Fruit fly (Drosophila melanogaster) whole organism, embryonic: ENCODE measurements around the gene CG31157.

Experiments
- Atf3 ChIP-seq: fragments of 200-800 bp; sonication (Bioruptor generic); optimal IDR thresholded peaks from 3 replicates; lab custom pipeline; 2016; ENCODE audit warnings: missing biosample characterization, missing genetic modification characterization
- CG10366 ChIP-seq: fragments of 200-800 bp; sonication (Bioruptor generic); IDR thresholded peaks from 2 replicates; pipeline ENCODE4 v1.3.6; 2022; ENCODE audit warnings: missing biosample characterization, missing genetic modification characterization
- CG10462 ChIP-seq: fragments of 200-800 bp; sonication (Bioruptor generic); optimal IDR thresholded peaks from 2 replicates; lab custom pipeline; 2016; ENCODE audit warnings: missing biosample characterization, missing genetic modification characterization
- CG10565 ChIP-seq: fragments of 200-800 bp; sonication (Bioruptor generic); optimal IDR thresholded peaks from 3 replicates; lab custom pipeline; 2016; ENCODE audit warnings: missing biosample characterization, mild to moderate bottlenecking, missing genetic modification characterization
- CG10654 ChIP-seq: fragments of 200-800 bp; sonication (Bioruptor generic); optimal IDR thresholded peaks from 2 replicates; lab custom pipeline; 2016; ENCODE audit warnings: missing biosample characterization, missing genetic modification characterization
- CG10979 ChIP-seq: fragments of 200-800 bp; sonication (Bioruptor generic); optimal IDR thresholded peaks from 2 replicates; lab custom pipeline; 2018; ENCODE audit warnings: missing biosample characterization, mild to moderate bottlenecking, missing genetic modification characterization, moderate library complexity
- CG11560 ChIP-seq: fragments of 200-800 bp; sonication (Bioruptor generic); IDR thresholded peaks from 3 replicates; pipeline ENCODE4 v1.3.6; 2022; ENCODE audit warnings: missing biosample characterization, missing genetic modification characterization
- CG12104 ChIP-seq: fragments of 200-800 bp; sonication (Bioruptor generic); optimal IDR thresholded peaks from 3 replicates; lab custom pipeline; 2016; ENCODE audit warnings: missing biosample characterization, missing genetic modification characterization
- CG14710 ChIP-seq: fragments of 200-800 bp; sonication (Bioruptor generic); optimal IDR thresholded peaks from 3 replicates; lab custom pipeline; 2019; ENCODE audit warnings: missing biosample characterization, mild to moderate bottlenecking, missing genetic modification characterization, moderate library complexity
- CG15269 ChIP-seq: fragments of 200-800 bp; sonication (Bioruptor generic); optimal IDR thresholded peaks from 2 replicates; lab custom pipeline; 2018; ENCODE audit warnings: missing biosample characterization, mild to moderate bottlenecking, missing genetic modification characterization, moderate library complexity
- CG15514 ChIP-seq: fragments of 200-800 bp; sonication (Bioruptor generic); optimal IDR thresholded peaks from 3 replicates; lab custom pipeline; 2017; ENCODE audit warnings: missing biosample characterization, missing genetic modification characterization, mild to moderate bottlenecking, moderate library complexity, missing genetic modification reagents
- CG17568 ChIP-seq: fragments of 200-800 bp; sonication (Bioruptor generic); optimal IDR thresholded peaks from 2 replicates; lab custom pipeline; 2018; ENCODE audit warnings: missing biosample characterization, mild to moderate bottlenecking, missing genetic modification characterization, moderate library complexity
- CG2129 ChIP-seq: fragments of 200-800 bp; sonication (Bioruptor generic); IDR thresholded peaks from 2 replicates; pipeline ENCODE4 v1.3.6; 2022; ENCODE audit warnings: missing biosample characterization, missing genetic modification characterization; ENCODE audit not compliant: partially characterized antibody
- CG2199 ChIP-seq: fragments of 200-800 bp; sonication (Bioruptor generic); IDR thresholded peaks from 3 replicates; pipeline ENCODE4 v1.3.6; 2022; ENCODE audit warnings: missing biosample characterization, missing genetic modification characterization
- CG3065 ChIP-seq: fragments of 200-800 bp; sonication (Bioruptor generic); optimal IDR thresholded peaks from 2 replicates; lab custom pipeline; 2016; ENCODE audit warnings: missing biosample characterization, missing genetic modification characterization
- CG3281 ChIP-seq: fragments of 200-800 bp; sonication (Bioruptor generic); optimal IDR thresholded peaks from 3 replicates; lab custom pipeline; 2017; ENCODE audit warnings: missing biosample characterization, mild to moderate bottlenecking, missing genetic modification characterization
- CG33557 ChIP-seq: fragments of 200-800 bp; sonication (Bioruptor generic); optimal IDR thresholded peaks from 2 replicates; lab custom pipeline; 2019; ENCODE audit warnings: missing biosample characterization, mild to moderate bottlenecking, missing genetic modification characterization, moderate library complexity
- CG42726 ChIP-seq: fragments of 200-800 bp; sonication (Bioruptor generic); IDR thresholded peaks from 2 replicates; pipeline ENCODE4 v1.3.6; 2022; ENCODE audit warnings: missing biosample characterization, missing genetic modification characterization; ENCODE audit not compliant: partially characterized antibody
- CG4424 ChIP-seq: fragments of 200-800 bp; sonication (Bioruptor generic); optimal IDR thresholded peaks from 3 replicates; lab custom pipeline; 2016; ENCODE audit warnings: missing biosample characterization, missing genetic modification characterization
- CG7357 ChIP-seq: fragments of 200-800 bp; sonication (Bioruptor generic); IDR thresholded peaks from 3 replicates; pipeline ENCODE4 v1.3.6; 2022; ENCODE audit warnings: missing biosample characterization, missing genetic modification characterization
- CG8944 ChIP-seq: fragments of 200-800 bp; sonication (Bioruptor generic); optimal IDR thresholded peaks from 3 replicates; lab custom pipeline; 2016; ENCODE audit warnings: missing biosample characterization, missing genetic modification characterization
- CG9215 ChIP-seq: fragments of 200-800 bp; sonication (Bioruptor generic); IDR thresholded peaks from 2 replicates; pipeline ENCODE4 v1.3.6; 2022; ENCODE audit warnings: missing biosample characterization, missing genetic modification characterization
- CG9817 ChIP-seq: fragments of 200-800 bp; sonication (Bioruptor generic); optimal IDR thresholded peaks from 2 replicates; lab custom pipeline; 2018; ENCODE audit warnings: missing biosample characterization, mild to moderate bottlenecking, missing genetic modification characterization, moderate library complexity
- CTCF ChIP-seq: fragments of 200-800 bp; sonication (Bioruptor generic); optimal IDR thresholded peaks from 2 replicates; lab custom pipeline; 2017; ENCODE audit warnings: missing biosample characterization, mild to moderate bottlenecking, missing genetic modification characterization, moderate library complexity
- HmgZ ChIP-seq: fragments of 200-800 bp; sonication (Bioruptor generic); optimal IDR thresholded peaks from 2 replicates; lab custom pipeline; 2018; ENCODE audit warnings: missing biosample characterization, mild to moderate bottlenecking, missing genetic modification characterization
- Jarid2 ChIP-seq: fragments of 200-800 bp; sonication (Bioruptor generic); optimal IDR thresholded peaks from 3 replicates; lab custom pipeline; 2017; ENCODE audit warnings: mild to moderate bottlenecking, missing biosample characterization, missing genetic modification reagents, missing genetic modification characterization
- NK7.1 ChIP-seq: fragments of 200-800 bp; sonication (Bioruptor generic); optimal IDR thresholded peaks from 3 replicates; lab custom pipeline; 2016; ENCODE audit warnings: missing biosample characterization, missing genetic modification characterization
- Nf-YA ChIP-seq: fragments of 200-800 bp; sonication (Bioruptor generic); IDR thresholded peaks from 2 replicates; pipeline ENCODE4 v1.3.6; 2022; ENCODE audit warnings: missing biosample characterization, missing genetic modification characterization
- Oli ChIP-seq: fragments of 200-800 bp; sonication (Bioruptor generic); optimal IDR thresholded peaks from 2 replicates; lab custom pipeline; 2018; ENCODE audit warnings: missing biosample characterization, mild to moderate bottlenecking, missing genetic modification characterization, moderate library complexity
- Pdp1 ChIP-seq, 2 experiments: fragments of 200-800 bp; sonication (Bioruptor generic); optimal IDR thresholded peaks; 3 replicates each; lab custom pipeline; 2016; ENCODE audit warnings: missing biosample characterization in 2 of 2, missing genetic modification characterization in 2 of 2, mild to moderate bottlenecking in 1 of 2, moderate library complexity in 1 of 2
- Sry-δ ChIP-seq: fragments of 200-800 bp; sonication (Bioruptor generic); optimal IDR thresholded peaks from 2 replicates; lab custom pipeline; 2016; ENCODE audit warnings: missing biosample characterization, missing genetic modification characterization
- ara ChIP-seq: fragments of 200-800 bp; sonication (Bioruptor generic); IDR thresholded peaks from 2 replicates; pipeline ENCODE4 v1.3.6; 2022; ENCODE audit warnings: missing biosample characterization, missing genetic modification characterization
- bowl ChIP-seq: fragments of 200-800 bp; sonication (Bioruptor generic); IDR thresholded peaks from 2 replicates; pipeline ENCODE4 v1.3.6; 2022; ENCODE audit warnings: missing biosample characterization, missing genetic modification characterization
- cg ChIP-seq: fragments of 200-800 bp; sonication (Bioruptor generic); optimal IDR thresholded peaks from 3 replicates; lab custom pipeline; 2019; ENCODE audit warnings: missing biosample characterization, mild to moderate bottlenecking, missing genetic modification characterization, moderate library complexity
- chif ChIP-seq, 2 experiments: fragments of 200-800 bp; sonication (Bioruptor generic); optimal IDR thresholded peaks; 3 replicates each; lab custom pipeline; 2016; ENCODE audit warnings: missing biosample characterization in 2 of 2, missing genetic modification characterization in 2 of 2
- crol ChIP-seq: fragments of 200-800 bp; sonication (Bioruptor generic); IDR thresholded peaks from 2 replicates; pipeline ENCODE4 v1.3.6; 2022; ENCODE audit warnings: missing biosample characterization, missing genetic modification characterization
- eve ChIP-seq, 2 experiments: fragments of >200 bp; optimal IDR thresholded peaks; 2 replicates each; lab custom pipeline; 2017; ENCODE audit warnings: missing biosample characterization in 2 of 2, missing genetic modification characterization in 2 of 2
- grn ChIP-seq: fragments of 200-800 bp; sonication (Bioruptor generic); optimal IDR thresholded peaks from 3 replicates; lab custom pipeline; 2017; ENCODE audit warnings: missing biosample characterization, missing genetic modification characterization
- gro ChIP-seq: fragments of 200-800 bp; sonication (Bioruptor generic); optimal IDR thresholded peaks from 2 replicates; lab custom pipeline; 2016; ENCODE audit warnings: missing biosample characterization, missing genetic modification characterization
- hb ChIP-seq: fragments of 200-800 bp; sonication (Bioruptor generic); IDR thresholded peaks from 3 replicates; pipeline ENCODE4 v1.3.6; 2022; ENCODE audit warnings: missing biosample characterization, missing genetic modification characterization; ENCODE audit not compliant: partially characterized antibody
- hkb ChIP-seq, 2 experiments: fragments of 200-800 bp in 1 of 2; fragments of >200 bp in 1 of 2; sonication (Bioruptor generic) in 1 of 2; IDR thresholded peaks in 1 of 2; optimal IDR thresholded peaks in 1 of 2; 2 replicates each; pipeline versions ENCODE4 v1.3.6 to Lab custom; 2017 to 2022; ENCODE audit warnings: missing biosample characterization in 1 of 2, missing genetic modification characterization in 1 of 2
- jumu ChIP-seq: fragments of 200-800 bp; sonication (Bioruptor generic); optimal IDR thresholded peaks from 3 replicates; lab custom pipeline; 2016; ENCODE audit warnings: missing biosample characterization, missing genetic modification characterization
- mld ChIP-seq: fragments of 200-800 bp; sonication (Bioruptor generic); IDR thresholded peaks from 3 replicates; pipeline ENCODE4 v1.3.6; 2022; ENCODE audit warnings: missing biosample characterization, missing genetic modification characterization; ENCODE audit not compliant: partially characterized antibody
- nom ChIP-seq: fragments of 200-800 bp; sonication (Bioruptor generic); optimal IDR thresholded peaks from 2 replicates; lab custom pipeline; 2017; ENCODE audit warnings: missing biosample characterization, missing genetic modification characterization, mild to moderate bottlenecking, moderate library complexity, missing genetic modification reagents
- peb ChIP-seq: fragments of 200-800 bp; sonication (Bioruptor generic); IDR thresholded peaks from 2 replicates; pipeline ENCODE4 v1.3.6; 2022; ENCODE audit warnings: missing biosample characterization, missing genetic modification characterization
- ro ChIP-seq: fragments of 200-800 bp; sonication (Bioruptor generic); IDR thresholded peaks from 2 replicates; pipeline ENCODE4 v1.3.6; 2022; ENCODE audit warnings: missing biosample characterization, missing genetic modification characterization
- sd ChIP-seq: fragments of 200-800 bp; sonication (Bioruptor generic); optimal IDR thresholded peaks from 3 replicates; lab custom pipeline; 2018; ENCODE audit warnings: missing biosample characterization, mild to moderate bottlenecking, missing genetic modification characterization, moderate library complexity
- tin ChIP-seq: fragments of 200-800 bp; sonication (Bioruptor generic); optimal IDR thresholded peaks from 3 replicates; lab custom pipeline; 2016; ENCODE audit warnings: missing biosample characterization, missing genetic modification characterization
- trh ChIP-seq: fragments of 200-800 bp; sonication (Bioruptor generic); optimal IDR thresholded peaks from 2 replicates; lab custom pipeline; 2016; ENCODE audit warnings: missing biosample characterization, missing genetic modification characterization
- zen2 ChIP-seq: fragments of 200-800 bp; sonication (Bioruptor generic); IDR thresholded peaks from 3 replicates; pipeline ENCODE4 v1.3.6; 2022; ENCODE audit warnings: missing biosample characterization, missing genetic modification characterization; ENCODE audit not compliant: partially characterized antibody

CG31157 gene

DNA sequence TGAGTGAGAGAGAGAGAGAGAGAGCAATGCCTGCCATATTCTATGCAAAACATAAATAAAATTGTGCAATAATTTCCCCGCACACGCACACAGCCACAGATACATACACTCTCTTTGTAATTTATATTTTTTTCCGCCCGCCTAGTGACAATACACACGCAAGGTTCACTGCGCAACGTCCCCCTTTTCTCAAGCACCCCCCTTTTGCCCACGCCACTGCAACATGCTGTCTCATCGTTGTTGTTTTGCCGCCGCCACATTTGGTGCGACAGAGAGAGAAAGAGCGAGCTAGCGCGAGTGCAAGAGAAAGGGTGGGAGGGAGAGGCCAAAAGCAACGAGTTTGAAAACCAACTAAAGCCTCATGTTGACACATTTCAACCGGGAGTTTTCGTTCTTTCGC, 35.2 kb upstream of the CG31157 start (continued):
- TF ChIP-seq CG8944 (GFP tag; lab: Kevin White, UChicago): peak; percentile 66
- TF ChIP-seq Nf-YA (GFP tag; lab: Robert Waterston, UW): 0 out of 2 replicates have a peak, but pooled peaks have one; percentile 27
- no peak for TF ChIP-seq CG3065
- TF ChIP-seq sd (tag; lab: Kevin White, UChicago): no peak
- TF ChIP-seq CG11560 (tag; lab: Robert Waterston, UW): no peak; the same call in 2 of the 3 replicates
- no peak for TF ChIP-seq CG10565 (GFP tag; lab: Kevin White, UChicago)
- peak; percentile 33 for TF ChIP-seq CG9817 (tag; lab: Kevin White, UChicago)
- peak; percentile 62; the same call in 1 of the 2 replicates for TF ChIP-seq ara (GFP tag; lab: Robert Waterston, UW)
- TF ChIP-seq CG9215 (GFP tag; lab: Robert Waterston, UW): peak; percentile 23; the same call in 1 of the 2 replicates
- TF ChIP-seq eve (GFP tag; optimal IDR thresholded peaks at IDR 0.05; lab: Kevin White, UChicago): no peak
- TF ChIP-seq cg (GFP tag; lab: Kevin White, UChicago): peak; percentile 77
- TF ChIP-seq tin: peak; percentile 63
- peak; percentile 58 to 62 for TF ChIP-seq chif (GFP tag; optimal IDR thresholded peaks at IDR 0.05; lab: Kevin White, UChicago)
- TF ChIP-seq HmgZ: no peak
- peak; percentile 23 for TF ChIP-seq trh (GFP tag; lab: Kevin White, UChicago)
- TF ChIP-seq CG4424 (GFP tag; lab: Kevin White, UChicago): peak; percentile 18
- TF ChIP-seq CG10366 (GFP tag; lab: Robert Waterston, UW): peak; percentile 72
- peak; percentile 21 for TF ChIP-seq Atf3 (GFP tag; lab: Kevin White, UChicago)
- TF ChIP-seq hkb (optimal IDR thresholded peaks at IDR 0.05; lab: Kevin White, UChicago): no peak
- peak; percentile 60 for TF ChIP-seq hkb (GFP tag; IDR thresholded peaks at IDR 0.05; lab: Robert Waterston, UW)
- TF ChIP-seq Pdp1 (GFP tag; optimal IDR thresholded peaks at IDR 0.05; lab: Kevin White, UChicago): peak; percentile 51 to 79
- TF ChIP-seq peb (GFP tag; lab: Robert Waterston, UW): no peak; the same call in 1 of the 2 replicates
- 0 out of 2 replicates have a peak, but pooled peaks have one; percentile 52 for TF ChIP-seq CG42726 (GFP tag; lab: Robert Waterston, UW)
- TF ChIP-seq Jarid2 (GFP tag; lab: Kevin White, UChicago): peak; percentile 24
- no peak for TF ChIP-seq hb
- TF ChIP-seq CG10462 (GFP tag; lab: Kevin White, UChicago): no peak
- TF ChIP-seq nom (GFP tag; lab: Kevin White, UChicago): peak; percentile 75
- TF ChIP-seq CG12104 (GFP tag; lab: Kevin White, UChicago): peak; percentile 27
- TF ChIP-seq gro: peak; percentile 61
- no peak for TF ChIP-seq zen2 (GFP tag; lab: Robert Waterston, UW)
- no peak for TF ChIP-seq CG14710 (tag; lab: Kevin White, UChicago)
- no peak for TF ChIP-seq CG15269
- TF ChIP-seq CTCF: no peak
- peak; percentile 30 for TF ChIP-seq Sry-δ
- TF ChIP-seq CG2129 (GFP tag; lab: Robert Waterston, UW): no peak
- no peak for TF ChIP-seq CG17568
- peak; percentile 96 for TF ChIP-seq crol (GFP tag; lab: Robert Waterston, UW)
- TF ChIP-seq CG7357 (GFP tag; lab: Robert Waterston, UW): 0 out of 3 replicates have a peak, but pooled peaks have one; percentile 29
- TF ChIP-seq jumu (GFP tag; lab: Kevin White, UChicago): peak; percentile 33
- TF ChIP-seq CG2199 (GFP tag; lab: Robert Waterston, UW): peak; percentile 76; the same call in 1 of the 3 replicates
- TF ChIP-seq grn: no peak
- TF ChIP-seq CG3281 (GFP tag; lab: Kevin White, UChicago): peak; percentile 30
- TF ChIP-seq bowl (GFP tag; lab: Robert Waterston, UW): peak; percentile 51; the same call in 1 of the 2 replicates
- no peak for TF ChIP-seq ro (GFP tag; lab: Robert Waterston, UW)
- TF ChIP-seq NK7.1: peak; percentile 59
- TF ChIP-seq CG33557 (GFP tag; lab: Kevin White, UChicago): no peak
- no peak for TF ChIP-seq mld (GFP tag; lab: Robert Waterston, UW)
- TF ChIP-seq CG10654 (GFP tag; lab: Kevin White, UChicago): peak; percentile 16
- peak; percentile 37 for TF ChIP-seq CG15514 (GFP tag; lab: Kevin White, UChicago)
- TF ChIP-seq Oli: peak; percentile 38
- peak; percentile 47 for TF ChIP-seq CG10979 (tag; lab: Kevin White, UChicago)
